Fruit fly (Drosophila melanogaster) whole organism, prepupa: ENCODE data around the gene CG33268.

Source experiments
- CG10669 ChIP-seq: fragments of 200-800 bp; sonication (Bioruptor generic); optimal IDR thresholded peaks from 3 replicates; lab custom pipeline; 2018; ENCODE audit warnings: missing biosample characterization, mild to moderate bottlenecking, missing genetic modification characterization, moderate library complexity
- CG11294 ChIP-seq: fragments of 200-800 bp; sonication (Bioruptor generic); IDR thresholded peaks from 2 replicates; pipeline ENCODE4 v1.3.6; 2022; ENCODE audit warnings: missing biosample characterization, missing genetic modification characterization
- CG11902 ChIP-seq: fragments of 200-800 bp; sonication (Bioruptor generic); optimal IDR thresholded peaks from 3 replicates; lab custom pipeline; 2016; ENCODE audit warnings: missing biosample characterization, missing genetic modification characterization
- CG15336 ChIP-seq: fragments of 200-800 bp; sonication (Bioruptor generic); IDR thresholded peaks from 2 replicates; pipeline ENCODE4 v1.3.6; 2022; ENCODE audit warnings: missing biosample characterization, missing genetic modification characterization
- CG1621 ChIP-seq: fragments of 200-800 bp; sonication (Bioruptor generic); optimal IDR thresholded peaks from 3 replicates; lab custom pipeline; 2018; ENCODE audit warnings: missing biosample characterization, mild to moderate bottlenecking, missing genetic modification characterization
- CG3032 ChIP-seq: fragments of 200-800 bp; optimal IDR thresholded peaks from 2 replicates; lab custom pipeline; 2019; ENCODE audit warnings: missing biosample characterization, mild to moderate bottlenecking, missing genetic modification characterization, moderate library complexity
- CG34406 ChIP-seq: fragments of 200-800 bp; sonication (Bioruptor generic); optimal IDR thresholded peaks from 3 replicates; lab custom pipeline; 2016; ENCODE audit warnings: missing biosample characterization, missing genetic modification characterization
- CG3919 ChIP-seq: fragments of 200-800 bp; sonication (Bioruptor generic); optimal IDR thresholded peaks from 3 replicates; lab custom pipeline; 2016; ENCODE audit warnings: missing biosample characterization, missing genetic modification characterization
- CG4318 ChIP-seq: fragments of 200-800 bp; sonication (Bioruptor generic); optimal IDR thresholded peaks from 3 replicates; lab custom pipeline; 2017; ENCODE audit warnings: missing biosample characterization, mild to moderate bottlenecking, missing genetic modification characterization
- CG6276 ChIP-seq: fragments of 200-800 bp; sonication (Bioruptor generic); optimal IDR thresholded peaks from 2 replicates; lab custom pipeline; 2017; ENCODE audit warnings: missing biosample characterization, mild to moderate bottlenecking, missing genetic modification characterization
- CG6792 ChIP-seq: fragments of 200-800 bp; sonication (Bioruptor generic); optimal IDR thresholded peaks from 3 replicates; lab custom pipeline; 2016; ENCODE audit warnings: missing biosample characterization, missing genetic modification characterization
- CG6808 ChIP-seq: fragments of 200-800 bp; sonication (Bioruptor generic); optimal IDR thresholded peaks from 3 replicates; lab custom pipeline; 2017; ENCODE audit warnings: missing biosample characterization, missing genetic modification characterization, mild to moderate bottlenecking, moderate library complexity, missing genetic modification reagents
- CG6854 ChIP-seq: fragments of 200-800 bp; sonication (Bioruptor generic); optimal IDR thresholded peaks from 2 replicates; lab custom pipeline; 2017; ENCODE audit warnings: missing biosample characterization, mild to moderate bottlenecking, missing genetic modification characterization
- CG7368 ChIP-seq: fragments of 200-800 bp; sonication (Bioruptor generic); optimal IDR thresholded peaks from 3 replicates; lab custom pipeline; 2016; ENCODE audit warnings: missing biosample characterization, missing genetic modification characterization
- CG8119 ChIP-seq: fragments of 200-800 bp; sonication (Bioruptor generic); IDR thresholded peaks from 3 replicates; pipeline ENCODE4 v1.3.6; 2022; ENCODE audit warnings: missing biosample characterization, missing genetic modification characterization
- CG8632 ChIP-seq: fragments of 200-800 bp; sonication (Bioruptor generic); optimal IDR thresholded peaks from 3 replicates; lab custom pipeline; 2016; ENCODE audit warnings: missing biosample characterization, missing genetic modification characterization
- CG9139 ChIP-seq: fragments of 200-800 bp; sonication (Bioruptor generic); optimal IDR thresholded peaks from 3 replicates; lab custom pipeline; 2017; ENCODE audit warnings: missing biosample characterization, mild to moderate bottlenecking, missing genetic modification characterization
- Eip75B ChIP-seq: fragments of 200-800 bp; sonication (Bioruptor generic); optimal IDR thresholded peaks from 3 replicates; lab custom pipeline; 2016; ENCODE audit warnings: missing biosample characterization, missing genetic modification characterization
- Eip78C ChIP-seq: fragments of 200-800 bp; sonication (Bioruptor generic); peaks from one replicate; lab custom pipeline; 2016; ENCODE audit warnings: missing biosample characterization, missing genetic modification characterization
- Ets96B ChIP-seq: fragments of 200-800 bp; optimal IDR thresholded peaks from 2 replicates; lab custom pipeline; 2019; ENCODE audit warnings: missing biosample characterization, mild to moderate bottlenecking, missing genetic modification characterization, moderate library complexity
- Gug ChIP-seq: fragments of 200-800 bp; sonication (Bioruptor generic); IDR thresholded peaks from 2 replicates; pipeline ENCODE4 v1.3.6; 2022; ENCODE audit warnings: missing biosample characterization, missing genetic modification characterization
- Hr38 ChIP-seq: sonication (Bioruptor generic); optimal IDR thresholded peaks from 2 replicates; lab custom pipeline; 2016; ENCODE audit warnings: missing biosample characterization, missing genetic modification characterization
- Hr39 ChIP-seq: fragments of 200-800 bp; sonication (Bioruptor generic); optimal IDR thresholded peaks from 2 replicates; lab custom pipeline; 2016; ENCODE audit warnings: missing biosample characterization, missing genetic modification characterization
- Lpt ChIP-seq: fragments of 200-800 bp; sonication (Bioruptor generic); optimal IDR thresholded peaks from 3 replicates; lab custom pipeline; 2016; ENCODE audit warnings: missing biosample characterization, missing genetic modification characterization
- OdsH ChIP-seq: fragments of 200-800 bp; sonication (Bioruptor generic); optimal IDR thresholded peaks from 3 replicates; lab custom pipeline; 2016; ENCODE audit warnings: missing biosample characterization, missing genetic modification characterization
- Sox102F ChIP-seq: fragments of 200-800 bp; sonication (Bioruptor generic); optimal IDR thresholded peaks from 2 replicates; lab custom pipeline; 2016; ENCODE audit warnings: missing biosample characterization, mild to moderate bottlenecking, missing genetic modification characterization
- Sox14 ChIP-seq: fragments of 200-800 bp; sonication (Bioruptor generic); optimal IDR thresholded peaks from 3 replicates; lab custom pipeline; 2016; ENCODE audit warnings: missing biosample characterization, missing genetic modification characterization
- acj6 ChIP-seq: fragments of 200-800 bp; sonication (Bioruptor generic); optimal IDR thresholded peaks from 3 replicates; lab custom pipeline; 2016; ENCODE audit warnings: missing biosample characterization, missing genetic modification characterization
- cyc ChIP-seq: fragments of 200-800 bp; sonication (Bioruptor generic); optimal IDR thresholded peaks from 3 replicates; lab custom pipeline; 2016; ENCODE audit warnings: missing biosample characterization, missing genetic modification characterization
- dac ChIP-seq: fragments of 200-800 bp; sonication (Bioruptor generic); optimal IDR thresholded peaks from 2 replicates; lab custom pipeline; 2017; ENCODE audit warnings: missing biosample characterization, mild to moderate bottlenecking, missing genetic modification characterization
- dsx ChIP-seq: fragments of 200-800 bp; optimal IDR thresholded peaks from 3 replicates; lab custom pipeline; 2019; ENCODE audit warnings: missing biosample characterization, mild to moderate bottlenecking, missing genetic modification characterization, moderate library complexity; ENCODE audit not compliant: poor library complexity, severe bottlenecking
- eg ChIP-seq: fragments of 200-800 bp; sonication (Bioruptor generic); IDR thresholded peaks from 3 replicates; pipeline ENCODE4 v1.3.6; 2022; ENCODE audit warnings: missing biosample characterization, missing genetic modification characterization
- esn ChIP-seq: fragments of 200-800 bp; sonication (Bioruptor generic); optimal IDR thresholded peaks from 2 replicates; lab custom pipeline; 2016; ENCODE audit warnings: missing biosample characterization, mild to moderate bottlenecking, missing genetic modification characterization, moderate library complexity
- fd59A ChIP-seq: fragments of 200-800 bp; sonication (Bioruptor generic); optimal IDR thresholded peaks from 2 replicates; lab custom pipeline; 2017; ENCODE audit warnings: missing biosample characterization, mild to moderate bottlenecking, missing genetic modification characterization, missing genetic modification reagents
- fkh ChIP-seq: fragments of 200-800 bp; sonication (Bioruptor generic); optimal IDR thresholded peaks from 3 replicates; lab custom pipeline; 2017; ENCODE audit warnings: missing biosample characterization, mild to moderate bottlenecking, missing genetic modification characterization, moderate library complexity
- lz ChIP-seq: fragments of 200-800 bp; sonication (Bioruptor generic); optimal IDR thresholded peaks from 3 replicates; lab custom pipeline; 2016; ENCODE audit warnings: missing biosample characterization, missing genetic modification characterization
- net ChIP-seq: fragments of 200-800 bp; sonication (Bioruptor generic); optimal IDR thresholded peaks from 3 replicates; lab custom pipeline; 2016; ENCODE audit warnings: missing biosample characterization, missing genetic modification characterization
- pdm3 ChIP-seq: fragments of 200-800 bp; sonication (Bioruptor generic); optimal IDR thresholded peaks from 3 replicates; lab custom pipeline; 2016; ENCODE audit warnings: missing biosample characterization, missing genetic modification characterization
- svp ChIP-seq: fragments of 200-800 bp; sonication (Bioruptor generic); peaks from one replicate; lab custom pipeline; 2016; ENCODE audit warnings: missing biosample characterization, missing genetic modification characterization
- topi ChIP-seq: fragments of 200-800 bp; sonication (Bioruptor generic); optimal IDR thresholded peaks from 3 replicates; lab custom pipeline; 2016; ENCODE audit warnings: missing biosample characterization, missing genetic modification characterization
- vri ChIP-seq: fragments of 200-800 bp; sonication (Bioruptor generic); optimal IDR thresholded peaks from 3 replicates; lab custom pipeline; 2016; ENCODE audit warnings: missing biosample characterization, mild to moderate bottlenecking, missing genetic modification characterization

Gene CG33268

dm6 chr3L:11627819-11628483 lies 36.9 kb upstream of the CG33268 start, which contains the start of gene Apt1 (continued):
- TF ChIP-seq CG11294 (no peak), CG6792 (GFP tag; lab: Kevin White, UChicago) (no peak), Sox14 (GFP tag; lab: Kevin White, UChicago) (no peak), dsx (GFP tag; lab: Kevin White, UChicago) (peak; percentile 11), fkh (GFP tag; lab: Kevin White, UChicago) (peak; percentile 48), CG3032 (tag; lab: Kevin White, UChicago) (peak; percentile 6), Hr38 (GFP tag; lab: Kevin White, UChicago) (no peak), Gug (GFP tag; lab: Robert Waterston, UW) (no peak), CG15336 (GFP tag; lab: Robert Waterston, UW) (no peak), Eip75B (GFP tag; lab: Kevin White, UChicago) (no peak), Sox102F (GFP tag; lab: Kevin White, UChicago) (no peak), eg (no peak), CG4318 (GFP tag; lab: Kevin White, UChicago) (no peak), CG10669 (GFP tag; lab: Kevin White, UChicago) (no peak), Eip78C (GFP tag; lab: Kevin White, UChicago) (peak; percentile 39), lz (GFP tag; lab: Kevin White, UChicago) (peak; percentile 11), CG8119 (GFP tag; lab: Robert Waterston, UW) (no peak), CG6276 (GFP tag; lab: Kevin White, UChicago) (no peak), pdm3 (GFP tag; lab: Kevin White, UChicago) (no peak), dac (GFP tag; lab: Kevin White, UChicago) (no peak), CG6854 (GFP tag; lab: Kevin White, UChicago) (no peak), fd59A (GFP tag; lab: Kevin White, UChicago) (no peak), Hr39 (GFP tag; lab: Kevin White, UChicago) (no peak), Ets96B (no peak), CG11902 (GFP tag; lab: Kevin White, UChicago) (no peak), esn (GFP tag; lab: Kevin White, UChicago) (peak; percentile 44), CG6808 (no peak), CG1621 (tag; lab: Kevin White, UChicago) (no peak), cyc (no peak), CG9139 (no peak), vri (GFP tag; lab: Kevin White, UChicago) (no peak), OdsH (GFP tag; lab: Kevin White, UChicago) (peak; percentile 4), Lpt (GFP tag; lab: Kevin White, UChicago) (no peak), CG7368 (GFP tag; lab: Kevin White, UChicago) (no peak), CG8632 (no peak), acj6 (GFP tag; lab: Kevin White, UChicago) (no peak), CG34406 (GFP tag; lab: Kevin White, UChicago) (no peak), CG3919 (no peak), net (no peak), svp (peak; percentile 68)

- TF ChIP-seq CG7368 (GFP tag; lab: Kevin White, UChicago) (no peak), vri (GFP tag; lab: Kevin White, UChicago) (no peak), Eip78C (GFP tag; lab: Kevin White, UChicago) (peak; percentile 16), svp (peak; percentile 82), topi (GFP tag; lab: Kevin White, UChicago) (no peak)
Measured at dm6 chr3L:11626229-11626826, 35.3 kb upstream of the CG33268 start, which contains the start of gene PCID2. PCID2 (plus strand) TSS chr3L:11626441.
